Fruit fly (Drosophila melanogaster): Measurements from ENCODE around the gene Ddc.

Ddc gene

dm6 chr2L:19106235-19106634 is 13.9 kb downstream of the Ddc start:
- TF ChIP-seq noc (tag; optimal IDR thresholded peaks at IDR 0.05), result no peak

- TF ChIP-seq noc (tag; optimal IDR thresholded peaks at IDR 0.05), result no peak
Measured at dm6 chr2L:19104383-19104782, 15.7 kb downstream of the Ddc start.

- TF ChIP-seq noc (tag; optimal IDR thresholded peaks at IDR 0.05), result no peak
Measured at dm6 chr2L:19103176-19103921, 16.8 kb downstream of the Ddc start.

- TF ChIP-seq noc (tag; optimal IDR thresholded peaks at IDR 0.05), result no peak
Measured at dm6 chr2L:19101744-19102143, 18.4 kb downstream of the Ddc start, which contains the start of the genes CG17344 and CG43731. Gene CG17344 (plus strand): TSS chr2L:19102044. Gene CG43731 (plus strand): TSS chr2L:19102044.

dm6 chr2L:19098668-19099067 is 21.4 kb downstream of the Ddc start:
- TF ChIP-seq noc (tag; optimal IDR thresholded peaks at IDR 0.05), result no peak

- no peak for TF ChIP-seq noc (tag; optimal IDR thresholded peaks at IDR 0.05)
Measured at dm6 chr2L:19097374-19097773, 22.7 kb downstream of the Ddc start.

- no peak for TF ChIP-seq noc (tag; optimal IDR thresholded peaks at IDR 0.05)
Measured at dm6 chr2L:19096361-19096760, 23.7 kb downstream of the Ddc start.

- no peak for TF ChIP-seq noc (tag; optimal IDR thresholded peaks at IDR 0.05)
Measured at dm6 chr2L:19093868-19094267, 26.2 kb downstream of the Ddc start.

- TF ChIP-seq noc (tag; optimal IDR thresholded peaks at IDR 0.05), result no peak
Measured at dm6 chr2L:19089385-19089784, 30.7 kb downstream of the Ddc start.

- TF ChIP-seq noc (tag; optimal IDR thresholded peaks at IDR 0.05), result no peak
Measured at dm6 chr2L:19088895-19089294, 31.2 kb downstream of the Ddc start.

dm6 chr2L:19083320-19083764 is 36.8 kb downstream of the Ddc start:
- no peak for TF ChIP-seq noc (tag; optimal IDR thresholded peaks at IDR 0.05)

- no peak for TF ChIP-seq noc (tag; optimal IDR thresholded peaks at IDR 0.05)
Measured at dm6 chr2L:19079742-19080141, 40.4 kb downstream of the Ddc start.

dm6 chr2L:19078928-19079327 is 41.2 kb downstream of the Ddc start, which contains the start of gene CG10700:
Gene CG10700 (minus strand): TSS chr2L:19079028.
- TF ChIP-seq noc (tag; optimal IDR thresholded peaks at IDR 0.05), result no peak

- no peak for TF ChIP-seq noc (tag; optimal IDR thresholded peaks at IDR 0.05)
Measured at dm6 chr2L:19074099-19074828, 45.8 kb downstream of the Ddc start, which contains the start of gene CG17572. Gene CG17572 (minus strand): TSS chr2L:19074149.

- TF ChIP-seq noc (tag; optimal IDR thresholded peaks at IDR 0.05), result no peak
Measured at dm6 chr2L:19071713-19072112, 48.4 kb downstream of the Ddc start.

dm6 chr2L:19069548-19070145 is 50.5 kb downstream of the Ddc start, which contains the start of gene CG10702:
Gene CG10702 (minus strand): TSS chr2L:19069851.
- no peak for TF ChIP-seq noc (tag; optimal IDR thresholded peaks at IDR 0.05)
